Fruit fly (Drosophila melanogaster) whole organism, prepupa: ENCODE results near the gene CG16782.
A peak's percentile ranks its signal among the peaks of the same experiment; 100 is the strongest.

Experiments
- Blimp-1 ChIP-seq: fragments of 200-800 bp; sonication (Bioruptor generic); optimal IDR thresholded peaks from 3 replicates; lab custom pipeline; 2017; ENCODE audit warnings: missing biosample characterization, missing genetic modification characterization, mild to moderate bottlenecking, moderate library complexity, missing genetic modification reagents
- CG10631 ChIP-seq: fragments of 200-800 bp; sonication (Bioruptor generic); optimal IDR thresholded peaks from 2 replicates; lab custom pipeline; 2016; ENCODE audit warnings: missing biosample characterization, missing genetic modification characterization
- CG11294 ChIP-seq: fragments of 200-800 bp; sonication (Bioruptor generic); IDR thresholded peaks from 2 replicates; pipeline ENCODE4 v1.3.6; 2022; ENCODE audit warnings: missing biosample characterization, missing genetic modification characterization
- CG11762 ChIP-seq: fragments of 200-800 bp; sonication (Bioruptor generic); optimal IDR thresholded peaks from 3 replicates; lab custom pipeline; 2016; ENCODE audit warnings: missing biosample characterization, missing genetic modification characterization; ENCODE audit not compliant: insufficient read depth
- CG11902 ChIP-seq: fragments of 200-800 bp; sonication (Bioruptor generic); optimal IDR thresholded peaks from 3 replicates; lab custom pipeline; 2016; ENCODE audit warnings: missing biosample characterization, missing genetic modification characterization
- CG15336 ChIP-seq: fragments of 200-800 bp; sonication (Bioruptor generic); IDR thresholded peaks from 2 replicates; pipeline ENCODE4 v1.3.6; 2022; ENCODE audit warnings: missing biosample characterization, missing genetic modification characterization
- CG1621 ChIP-seq: fragments of 200-800 bp; sonication (Bioruptor generic); optimal IDR thresholded peaks from 3 replicates; lab custom pipeline; 2018; ENCODE audit warnings: missing biosample characterization, mild to moderate bottlenecking, missing genetic modification characterization
- CG16779 ChIP-seq: fragments of 200-800 bp; sonication (Bioruptor generic); optimal IDR thresholded peaks from 3 replicates; lab custom pipeline; 2017; ENCODE audit warnings: missing biosample characterization, mild to moderate bottlenecking, missing genetic modification characterization
- CG3032 ChIP-seq: fragments of 200-800 bp; optimal IDR thresholded peaks from 2 replicates; lab custom pipeline; 2019; ENCODE audit warnings: missing biosample characterization, mild to moderate bottlenecking, missing genetic modification characterization, moderate library complexity
- CG31627 ChIP-seq: fragments of 200-800 bp; sonication (Bioruptor generic); optimal IDR thresholded peaks from 3 replicates; lab custom pipeline; 2016; ENCODE audit warnings: missing biosample characterization, missing genetic modification characterization
- CG32006 ChIP-seq: fragments of 200-800 bp; sonication (Bioruptor generic); optimal IDR thresholded peaks from 3 replicates; lab custom pipeline; 2017; ENCODE audit warnings: missing biosample characterization, mild to moderate bottlenecking, missing genetic modification characterization
- CG3919 ChIP-seq: fragments of 200-800 bp; sonication (Bioruptor generic); optimal IDR thresholded peaks from 3 replicates; lab custom pipeline; 2016; ENCODE audit warnings: missing biosample characterization, missing genetic modification characterization
- CG4318 ChIP-seq: fragments of 200-800 bp; sonication (Bioruptor generic); optimal IDR thresholded peaks from 3 replicates; lab custom pipeline; 2017; ENCODE audit warnings: missing biosample characterization, mild to moderate bottlenecking, missing genetic modification characterization
- CG6163 ChIP-seq: fragments of 200-800 bp; sonication (Bioruptor generic); IDR thresholded peaks from 3 replicates; pipeline ENCODE4 v1.3.6; 2022; ENCODE audit warnings: missing biosample characterization, missing genetic modification characterization
- CG6276 ChIP-seq: fragments of 200-800 bp; sonication (Bioruptor generic); optimal IDR thresholded peaks from 2 replicates; lab custom pipeline; 2017; ENCODE audit warnings: missing biosample characterization, mild to moderate bottlenecking, missing genetic modification characterization
- CG6792 ChIP-seq: fragments of 200-800 bp; sonication (Bioruptor generic); optimal IDR thresholded peaks from 3 replicates; lab custom pipeline; 2016; ENCODE audit warnings: missing biosample characterization, missing genetic modification characterization
- CG6808 ChIP-seq: fragments of 200-800 bp; sonication (Bioruptor generic); optimal IDR thresholded peaks from 3 replicates; lab custom pipeline; 2017; ENCODE audit warnings: missing biosample characterization, missing genetic modification characterization, mild to moderate bottlenecking, moderate library complexity, missing genetic modification reagents
- CG7368 ChIP-seq: fragments of 200-800 bp; sonication (Bioruptor generic); optimal IDR thresholded peaks from 3 replicates; lab custom pipeline; 2016; ENCODE audit warnings: missing biosample characterization, missing genetic modification characterization
- CG8319 ChIP-seq: fragments of 200-800 bp; sonication (Bioruptor generic); optimal IDR thresholded peaks from 3 replicates; lab custom pipeline; 2016; ENCODE audit warnings: missing biosample characterization, missing genetic modification characterization
- CG8632 ChIP-seq: fragments of 200-800 bp; sonication (Bioruptor generic); optimal IDR thresholded peaks from 3 replicates; lab custom pipeline; 2016; ENCODE audit warnings: missing biosample characterization, missing genetic modification characterization
- CG9139 ChIP-seq: fragments of 200-800 bp; sonication (Bioruptor generic); optimal IDR thresholded peaks from 3 replicates; lab custom pipeline; 2017; ENCODE audit warnings: missing biosample characterization, mild to moderate bottlenecking, missing genetic modification characterization
- Eip75B ChIP-seq: fragments of 200-800 bp; sonication (Bioruptor generic); optimal IDR thresholded peaks from 3 replicates; lab custom pipeline; 2016; ENCODE audit warnings: missing biosample characterization, missing genetic modification characterization
- Eip78C ChIP-seq: fragments of 200-800 bp; sonication (Bioruptor generic); peaks from one replicate; lab custom pipeline; 2016; ENCODE audit warnings: missing biosample characterization, missing genetic modification characterization
- Eip93F ChIP-seq: fragments of 200-800 bp; sonication (Bioruptor generic); optimal IDR thresholded peaks from 2 replicates; lab custom pipeline; 2016; ENCODE audit warnings: missing biosample characterization, mild to moderate bottlenecking, missing genetic modification characterization
- Ets21C ChIP-seq: fragments of 200-800 bp; sonication (Bioruptor generic); optimal IDR thresholded peaks from 3 replicates; lab custom pipeline; 2016; ENCODE audit warnings: missing biosample characterization, missing genetic modification characterization
- Hr39 ChIP-seq: fragments of 200-800 bp; sonication (Bioruptor generic); optimal IDR thresholded peaks from 2 replicates; lab custom pipeline; 2016; ENCODE audit warnings: missing biosample characterization, missing genetic modification characterization
- Met ChIP-seq: fragments of 200-800 bp; sonication (Bioruptor generic); optimal IDR thresholded peaks from 3 replicates; lab custom pipeline; 2016; ENCODE audit warnings: missing biosample characterization, missing genetic modification characterization
- OdsH ChIP-seq: fragments of 200-800 bp; sonication (Bioruptor generic); optimal IDR thresholded peaks from 3 replicates; lab custom pipeline; 2016; ENCODE audit warnings: missing biosample characterization, missing genetic modification characterization
- Smox ChIP-seq: fragments of 200-800 bp; sonication (Bioruptor generic); optimal IDR thresholded peaks from 3 replicates; lab custom pipeline; 2016; ENCODE audit warnings: missing biosample characterization, missing genetic modification characterization
- Sox14 ChIP-seq: fragments of 200-800 bp; sonication (Bioruptor generic); optimal IDR thresholded peaks from 3 replicates; lab custom pipeline; 2016; ENCODE audit warnings: missing biosample characterization, missing genetic modification characterization
- Sox15 ChIP-seq: fragments of 200-800 bp; sonication (Bioruptor generic); optimal IDR thresholded peaks from 3 replicates; lab custom pipeline; 2016; ENCODE audit warnings: missing biosample characterization, missing genetic modification characterization
- achi ChIP-seq: fragments of 200-800 bp; sonication (Bioruptor generic); optimal IDR thresholded peaks from 3 replicates; lab custom pipeline; 2016; ENCODE audit warnings: missing biosample characterization, missing genetic modification characterization
- acj6 ChIP-seq: fragments of 200-800 bp; sonication (Bioruptor generic); optimal IDR thresholded peaks from 3 replicates; lab custom pipeline; 2016; ENCODE audit warnings: missing biosample characterization, missing genetic modification characterization
- cyc ChIP-seq: fragments of 200-800 bp; sonication (Bioruptor generic); optimal IDR thresholded peaks from 3 replicates; lab custom pipeline; 2016; ENCODE audit warnings: missing biosample characterization, missing genetic modification characterization
- dac ChIP-seq: fragments of 200-800 bp; sonication (Bioruptor generic); optimal IDR thresholded peaks from 2 replicates; lab custom pipeline; 2017; ENCODE audit warnings: missing biosample characterization, mild to moderate bottlenecking, missing genetic modification characterization
- dsx ChIP-seq: fragments of 200-800 bp; optimal IDR thresholded peaks from 3 replicates; lab custom pipeline; 2019; ENCODE audit warnings: missing biosample characterization, mild to moderate bottlenecking, missing genetic modification characterization, moderate library complexity; ENCODE audit not compliant: poor library complexity, severe bottlenecking
- eg ChIP-seq: fragments of 200-800 bp; sonication (Bioruptor generic); IDR thresholded peaks from 3 replicates; pipeline ENCODE4 v1.3.6; 2022; ENCODE audit warnings: missing biosample characterization, missing genetic modification characterization
- fd59A ChIP-seq: fragments of 200-800 bp; sonication (Bioruptor generic); optimal IDR thresholded peaks from 2 replicates; lab custom pipeline; 2017; ENCODE audit warnings: missing biosample characterization, mild to moderate bottlenecking, missing genetic modification characterization, missing genetic modification reagents
- fd85E ChIP-seq: fragments of 200-800 bp; sonication (Bioruptor generic); optimal IDR thresholded peaks from 3 replicates; lab custom pipeline; 2016; ENCODE audit warnings: missing biosample characterization, missing genetic modification characterization
- fkh ChIP-seq: fragments of 200-800 bp; sonication (Bioruptor generic); optimal IDR thresholded peaks from 3 replicates; lab custom pipeline; 2017; ENCODE audit warnings: missing biosample characterization, mild to moderate bottlenecking, missing genetic modification characterization, moderate library complexity
- lz ChIP-seq: fragments of 200-800 bp; sonication (Bioruptor generic); optimal IDR thresholded peaks from 3 replicates; lab custom pipeline; 2016; ENCODE audit warnings: missing biosample characterization, missing genetic modification characterization
- net ChIP-seq: fragments of 200-800 bp; sonication (Bioruptor generic); optimal IDR thresholded peaks from 3 replicates; lab custom pipeline; 2016; ENCODE audit warnings: missing biosample characterization, missing genetic modification characterization
- pdm3 ChIP-seq: fragments of 200-800 bp; sonication (Bioruptor generic); optimal IDR thresholded peaks from 3 replicates; lab custom pipeline; 2016; ENCODE audit warnings: missing biosample characterization, missing genetic modification characterization
- salr ChIP-seq, 2 experiments: fragments of 200-800 bp; sonication (Bioruptor generic); optimal IDR thresholded peaks; 3 replicates each; lab custom pipeline; 2016 to 2018; ENCODE audit warnings: missing biosample characterization in 2 of 2, missing genetic modification characterization in 2 of 2, mild to moderate bottlenecking in 1 of 2
- spab ChIP-seq: fragments of 200-800 bp; sonication (Bioruptor generic); optimal IDR thresholded peaks from 2 replicates; lab custom pipeline; 2017; ENCODE audit warnings: missing biosample characterization, mild to moderate bottlenecking, missing genetic modification characterization, missing genetic modification reagents
- ss ChIP-seq, 2 experiments: fragments of 200-800 bp; sonication (Bioruptor generic); optimal IDR thresholded peaks; 2 replicates in 1 of 2; 3 replicates in 1 of 2; lab custom pipeline; 2017 to 2018; ENCODE audit warnings: mild to moderate bottlenecking in 2 of 2, missing biosample characterization in 2 of 2, missing genetic modification characterization in 2 of 2, moderate library complexity in 1 of 2
- topi ChIP-seq: fragments of 200-800 bp; sonication (Bioruptor generic); optimal IDR thresholded peaks from 3 replicates; lab custom pipeline; 2016; ENCODE audit warnings: missing biosample characterization, missing genetic modification characterization

The CG16782 gene

DNA sequence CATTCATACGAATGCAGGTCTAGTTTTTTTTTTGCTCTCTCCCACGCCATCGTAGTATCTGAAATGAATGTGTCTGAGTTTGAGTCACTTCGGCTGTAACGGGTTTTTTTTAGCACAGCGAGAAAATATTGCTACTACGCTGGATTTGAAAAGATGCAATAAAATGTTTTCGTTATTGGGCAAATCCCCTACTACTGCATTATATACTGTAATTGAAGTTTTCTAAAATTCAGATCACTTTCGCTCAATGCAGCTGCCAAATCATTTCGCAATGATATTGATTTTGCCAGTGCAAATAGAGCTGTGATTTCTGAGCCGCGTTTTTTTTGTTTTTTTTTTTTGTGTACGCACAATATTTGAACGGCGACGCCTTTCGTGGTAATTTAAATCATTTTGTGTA is 27.1 kb downstream of the CG16782 start (continued):
- peak; percentile 96 for TF ChIP-seq Eip78C (GFP tag; lab: Kevin White, UChicago)
- peak; percentile 78 for TF ChIP-seq CG10631 (GFP tag; lab: Kevin White, UChicago)
- TF ChIP-seq achi (GFP tag; lab: Kevin White, UChicago) = peak; percentile 80
- peak; percentile 86 for TF ChIP-seq CG8319 (GFP tag; lab: Kevin White, UChicago)
- peak; percentile 72 for TF ChIP-seq CG6808 (GFP tag; lab: Kevin White, UChicago)
- TF ChIP-seq OdsH = peak; percentile 86
- peak; percentile 78 for TF ChIP-seq CG6276 (GFP tag; lab: Kevin White, UChicago)
- TF ChIP-seq eg (GFP tag; lab: Robert Waterston, UW) = peak; percentile 90
- no peak for TF ChIP-seq Blimp-1 (GFP tag; lab: Kevin White, UChicago)
- peak; percentile 86 for TF ChIP-seq acj6
- peak; percentile 73 for TF ChIP-seq Ets21C
- TF ChIP-seq CG1621 (tag; lab: Kevin White, UChicago) = peak; percentile 82
- peak; percentile 86 for TF ChIP-seq CG11762 (GFP tag; lab: Kevin White, UChicago)
- TF ChIP-seq Met (GFP tag; lab: Kevin White, UChicago) = peak; percentile 50
- TF ChIP-seq topi (GFP tag; lab: Kevin White, UChicago) = peak; percentile 87
- TF ChIP-seq CG15336 (GFP tag; lab: Robert Waterston, UW) = peak; percentile 86
- peak; percentile 82 for TF ChIP-seq Eip75B (GFP tag; lab: Kevin White, UChicago)
- peak; percentile 70 for TF ChIP-seq fd85E (GFP tag; lab: Kevin White, UChicago)
- peak; percentile 84 for TF ChIP-seq CG31627
- TF ChIP-seq spab = peak; percentile 71
- peak; percentile 90 for TF ChIP-seq cyc (GFP tag; lab: Kevin White, UChicago)
- peak; percentile 75 for TF ChIP-seq CG4318
- TF ChIP-seq CG16779 (tag; lab: Kevin White, UChicago) = peak; percentile 49

- TF ChIP-seq CG4318 = no peak
- no peak for TF ChIP-seq net (GFP tag; lab: Kevin White, UChicago)
- TF ChIP-seq CG3032 (tag; lab: Kevin White, UChicago) = no peak
- TF ChIP-seq acj6 = no peak
- TF ChIP-seq Eip78C (GFP tag; lab: Kevin White, UChicago) = peak; percentile 77
- no peak for TF ChIP-seq Hr39 (GFP tag; lab: Kevin White, UChicago)
- TF ChIP-seq Eip93F (GFP tag; lab: Kevin White, UChicago) = no peak
- peak; percentile 2 for TF ChIP-seq pdm3
- TF ChIP-seq fkh = no peak
- TF ChIP-seq Smox = no peak
- peak; percentile 18 for TF ChIP-seq OdsH
- no peak for TF ChIP-seq Eip75B (GFP tag; lab: Kevin White, UChicago)
- no peak for TF ChIP-seq Sox15 (GFP tag; lab: Kevin White, UChicago)
- no peak for TF ChIP-seq CG6276 (GFP tag; lab: Kevin White, UChicago)
- no peak for TF ChIP-seq cyc (GFP tag; lab: Kevin White, UChicago)
- no peak for TF ChIP-seq CG10631 (GFP tag; lab: Kevin White, UChicago)
- TF ChIP-seq ss (GFP tag; optimal IDR thresholded peaks at IDR 0.05; lab: Kevin White, UChicago) = no peak
- TF ChIP-seq CG1621 (tag; lab: Kevin White, UChicago) = no peak
- no peak for TF ChIP-seq CG6792 (GFP tag; lab: Kevin White, UChicago)
- TF ChIP-seq spab = no peak
- no peak for TF ChIP-seq dsx (GFP tag; lab: Kevin White, UChicago)
- no peak for TF ChIP-seq CG16779 (tag; lab: Kevin White, UChicago)
- no peak for TF ChIP-seq Sox14 (GFP tag; lab: Kevin White, UChicago)
- TF ChIP-seq CG7368 (GFP tag; lab: Kevin White, UChicago) = no peak
- TF ChIP-seq CG11294 (GFP tag; lab: Robert Waterston, UW) = no peak; the same call in 1 of the 2 replicates
- no peak for TF ChIP-seq Met (GFP tag; lab: Kevin White, UChicago)
- TF ChIP-seq dac (GFP tag; lab: Kevin White, UChicago) = no peak
- TF ChIP-seq CG11902 (GFP tag; lab: Kevin White, UChicago) = no peak
- no peak for TF ChIP-seq CG11762 (GFP tag; lab: Kevin White, UChicago)
- TF ChIP-seq CG8632 (GFP tag; lab: Kevin White, UChicago) = no peak
- TF ChIP-seq CG6808 (GFP tag; lab: Kevin White, UChicago) = no peak
- peak; percentile 81 for TF ChIP-seq CG15336 (GFP tag; lab: Robert Waterston, UW)
- no peak for TF ChIP-seq CG3919 (GFP tag; lab: Kevin White, UChicago)
- TF ChIP-seq CG32006 = peak; percentile 23
- no peak for TF ChIP-seq CG9139 (GFP tag; lab: Kevin White, UChicago)
- peak; percentile 2 for TF ChIP-seq achi (GFP tag; lab: Kevin White, UChicago)
- no peak for TF ChIP-seq fd59A (GFP tag; lab: Kevin White, UChicago)
- peak; percentile 67 for TF ChIP-seq eg (GFP tag; lab: Robert Waterston, UW)
- TF ChIP-seq CG6163 (GFP tag; lab: Robert Waterston, UW) = 0 out of 3 replicates have a peak, but pooled peaks have one; percentile 8
- no peak for TF ChIP-seq lz (GFP tag; lab: Kevin White, UChicago)
- TF ChIP-seq salr (GFP tag; optimal IDR thresholded peaks at IDR 0.05; lab: Kevin White, UChicago) = no peak
- no peak for TF ChIP-seq Ets21C
Measured at dm6 chrX:3431641-3432040, 28.4 kb downstream of the CG16782 start.
